Worm (Caenorhabditis elegans): Measurements from ENCODE around the gene C15F1.1.
A peak's percentile ranks its signal among the peaks of the same experiment; 100 is the strongest.

ce11 chrII:6951250-6951806 lies 38.4 kb upstream of the C15F1.1 start, which contains the start of the genes malt-1 and ceh-38:
- no peak for TF ChIP-seq nhr-12 (tag; optimal IDR thresholded peaks at IDR 0.05)
- peak; percentile 72 for TF ChIP-seq unc-62 (GFP tag; optimal IDR thresholded peaks at IDR 0.05)
- peak; percentile 54 for TF ChIP-seq daf-12 (tag; optimal IDR thresholded peaks at IDR 0.05)
- no peak for TF ChIP-seq ama-1 (optimal IDR thresholded peaks at IDR 0.05)
- peak; percentile 60 for TF ChIP-seq ztf-4 (tag; optimal IDR thresholded peaks at IDR 0.05)
- no peak for TF ChIP-seq nhr-28 (tag; optimal IDR thresholded peaks at IDR 0.05)
- TF ChIP-seq pha-4 (tag; optimal IDR thresholded peaks at IDR 0.05): peak; percentile 98

Data from whole organism, L3 larva.